Worm (Caenorhabditis elegans): ENCODE measurements around the gene C35B1.7.

C35B1.7 gene

DNA sequence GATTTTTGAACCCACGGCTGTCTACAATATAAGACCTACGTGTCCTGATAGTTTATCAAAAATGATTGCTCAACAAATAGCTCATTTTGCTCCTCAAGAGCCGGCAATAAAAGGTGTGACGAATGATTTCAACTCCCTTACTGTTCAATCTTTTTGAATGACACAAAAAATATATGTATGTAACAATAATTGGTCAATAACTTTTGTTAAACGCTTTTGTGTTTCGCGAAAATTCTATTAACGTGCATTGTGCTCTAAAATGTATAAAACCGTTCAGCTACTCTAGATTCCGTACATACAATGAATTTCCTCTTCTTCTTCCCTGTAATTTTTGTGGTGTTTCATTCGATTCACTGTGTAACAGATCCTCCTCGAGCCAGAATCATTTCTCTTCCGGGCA lies 29.4 kb upstream of the C35B1.7 start, which contains the start of gene C35B1.4:
Gene C35B1.4, plus strand, starts transcription at position 301 of the 400 bp plus-strand sequence.
- TF ChIP-seq jun-1 (tag; optimal IDR thresholded peaks at IDR 0.05) (no peak), F49E8.2 (tag; optimal IDR thresholded peaks at IDR 0.05; ENCODE audit: borderline replicate concordance) (no peak), mep-1 (tag; optimal IDR thresholded peaks at IDR 0.05) (no peak), aha-1 (tag) (no peak), zfp-2 (tag; optimal IDR thresholded peaks at IDR 0.05) (no peak), pqm-1 (tag; optimal IDR thresholded peaks at IDR 0.05) (no peak), rbr-2 (tag; optimal IDR thresholded peaks at IDR 0.05) (no peak), dmd-6 (GFP tag; IDR thresholded peaks at IDR 0.05) (no peak), Y5F2A.4 (GFP tag; optimal IDR thresholded peaks at IDR 0.05) (no peak), egl-27 (tag; optimal IDR thresholded peaks at IDR 0.05) (no peak), dmd-8 (GFP tag; IDR thresholded peaks at IDR 0.05) (no peak), nhr-6 (tag; optimal IDR thresholded peaks at IDR 0.05) (no peak), mes-2 (tag; optimal IDR thresholded peaks at IDR 0.05; ENCODE audit: poor library complexity, severe bottlenecking) (no peak), ama-1 (optimal IDR thresholded peaks at IDR 0.05) (no peak), snpc-4 (tag; optimal IDR thresholded peaks at IDR 0.05) (no peak), skn-1 (tag; optimal IDR thresholded peaks at IDR 0.05) (no peak), zip-11 (GFP tag; IDR thresholded peaks at IDR 0.05) (no peak), nhr-41 (GFP tag; IDR thresholded peaks at IDR 0.05) (no peak), unc-62 (GFP tag; optimal IDR thresholded peaks at IDR 0.05 in 1 of 2) (no peak), unc-62 (tag; optimal IDR thresholded peaks at IDR 0.05) (no peak)

DNA sequence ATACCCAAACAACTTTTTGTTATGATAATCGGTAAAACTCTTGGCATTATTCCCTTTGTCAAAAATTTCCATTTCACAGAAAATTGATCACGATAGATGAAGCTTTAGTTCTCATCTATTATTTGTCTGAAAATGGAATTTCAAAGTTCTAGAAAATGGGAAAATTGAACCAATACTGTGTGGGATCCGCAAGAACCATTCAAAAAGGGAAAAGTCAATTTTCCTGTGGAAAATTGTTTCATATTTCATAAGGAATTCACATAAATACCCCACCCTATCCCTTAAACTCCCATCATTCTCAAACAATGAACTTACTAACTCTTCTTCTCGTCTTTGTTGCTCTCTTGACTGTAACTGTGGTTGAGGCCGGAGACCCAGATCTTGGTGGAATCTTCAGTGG lies 28.0 kb upstream of the C35B1.7 start, which contains the start of the genes C35B1.9 and C35B1.3:
Gene C35B1.9, minus strand, starts transcription at position 101 of the 400 bp plus-strand sequence.
Gene C35B1.3, plus strand, starts transcription at position 306 of the 400 bp plus-strand sequence.
- no peak for TF ChIP-seq ctbp-1 (GFP tag; IDR thresholded peaks at IDR 0.05)
- TF ChIP-seq unc-62 (GFP tag; optimal IDR thresholded peaks at IDR 0.05 in 1 of 2), result peak in 1 of 2 experiments; percentile 11
- no peak for TF ChIP-seq unc-62 (tag; optimal IDR thresholded peaks at IDR 0.05)
- TF ChIP-seq arid-1 (GFP tag; conservative IDR thresholded peaks at IDR 0.05), result no peak

DNA sequence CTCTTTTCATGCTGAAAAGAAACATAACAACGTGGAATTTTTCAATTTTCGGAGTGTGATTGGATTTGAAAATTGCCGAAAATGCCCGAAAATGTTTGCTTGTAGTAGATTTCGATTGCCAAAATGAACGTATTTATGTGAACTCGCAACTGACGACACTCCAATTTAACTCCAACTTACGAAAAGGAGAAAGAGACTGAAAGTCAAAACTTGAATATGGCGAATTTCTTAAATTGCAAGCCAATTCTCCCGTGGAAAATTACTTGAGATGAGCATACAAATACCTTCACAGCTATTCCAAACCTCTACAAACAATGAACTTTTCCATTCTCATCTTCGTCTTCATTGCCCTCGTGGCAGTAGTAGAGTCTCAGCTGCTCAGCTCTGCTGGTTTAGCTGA lies 26.3 kb upstream of the C35B1.7 start:
- TF ChIP-seq unc-39 (tag; optimal IDR thresholded peaks at IDR 0.05), result no peak
- peak in 1 of 2 experiments; percentile 93 for TF ChIP-seq unc-62 (GFP tag; optimal IDR thresholded peaks at IDR 0.05 in 1 of 2)
- TF ChIP-seq unc-62 (tag; optimal IDR thresholded peaks at IDR 0.05), result no peak
- TF ChIP-seq lin-1 (GFP tag; IDR thresholded peaks at IDR 0.05), result no peak
- no peak for TF ChIP-seq Y5F2A.4 (GFP tag; optimal IDR thresholded peaks at IDR 0.05)

DNA sequence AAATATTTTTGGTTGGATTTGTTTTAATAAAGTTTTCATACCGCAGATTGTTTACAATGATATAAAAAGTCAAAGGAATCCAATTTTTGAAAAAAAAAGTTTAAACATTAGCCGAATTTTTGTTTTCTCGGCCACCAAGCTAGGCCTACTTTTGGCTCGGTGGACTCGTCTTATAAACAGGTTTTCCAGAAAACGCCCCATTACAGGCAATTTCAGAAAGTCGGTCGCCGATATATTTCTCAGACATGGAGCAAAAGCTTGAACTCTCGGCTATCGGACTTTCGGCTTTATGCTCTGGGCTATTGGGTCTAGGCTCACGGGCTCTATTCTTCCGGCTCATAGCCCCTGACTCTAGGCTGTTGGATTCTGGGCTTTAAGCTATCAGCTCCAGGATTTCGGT lies 25.8 kb upstream of the C35B1.7 start:
- TF ChIP-seq aha-1 (tag) (peak; percentile 44), nhr-102 (tag; optimal IDR thresholded peaks at IDR 0.05) (peak; percentile 42), daf-16 (GFP tag; optimal IDR thresholded peaks at IDR 0.05) (no peak), daf-16 (tag; optimal IDR thresholded peaks at IDR 0.05) (peak; percentile 2), rbr-2 (tag; optimal IDR thresholded peaks at IDR 0.05) (no peak)

DNA sequence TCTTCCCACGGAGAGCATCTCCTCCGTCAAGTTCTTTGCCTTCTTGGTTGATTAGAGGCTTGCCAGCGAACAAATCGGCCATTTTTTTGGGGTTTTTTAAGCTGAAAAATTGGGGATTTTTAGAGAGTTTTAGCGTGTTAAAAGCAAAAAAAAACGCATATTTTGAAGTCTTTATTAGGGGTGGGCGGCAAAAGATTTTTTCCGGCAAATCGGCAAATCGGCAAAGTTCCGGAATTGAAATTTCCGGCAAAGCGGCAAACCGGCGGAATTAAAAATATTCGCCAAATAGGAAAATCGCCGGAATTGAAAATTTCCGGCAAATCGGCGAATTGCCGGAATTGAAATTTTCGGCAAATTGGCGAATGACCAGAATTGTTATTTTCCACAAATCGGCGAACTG lies 24.8 kb upstream of the C35B1.7 start, which contains the start of gene C35B1.5:
Gene C35B1.5, minus strand, starts transcription at position 101 of the 400 bp plus-strand sequence.
- TF ChIP-seq vab-7 (GFP tag; IDR thresholded peaks at IDR 0.05) (no peak), R02D3.7 (tag; optimal IDR thresholded peaks at IDR 0.05) (no peak)

DNA sequence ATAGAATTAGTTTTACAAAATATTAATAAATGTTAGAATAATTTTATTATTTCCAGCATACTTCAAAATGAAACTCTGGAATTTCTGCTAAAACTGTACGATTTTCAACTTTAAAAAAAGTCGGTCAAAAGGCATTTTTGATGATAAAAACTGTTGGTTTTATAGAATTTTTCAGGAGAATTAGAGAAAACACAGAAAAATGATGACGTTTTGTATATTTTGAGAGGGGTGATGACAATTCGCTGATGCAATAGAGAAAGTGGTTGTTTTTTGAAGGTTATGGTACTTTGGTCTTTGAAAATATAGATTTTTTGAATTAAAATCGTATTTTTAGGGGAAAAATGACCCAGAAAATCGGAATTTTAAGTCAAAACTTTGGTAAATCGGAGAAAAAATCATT lies 23.8 kb upstream of the C35B1.7 start:
- TF ChIP-seq ama-1 (optimal IDR thresholded peaks at IDR 0.05) (no peak), hlh-30 (tag; optimal IDR thresholded peaks at IDR 0.05; ENCODE audit: insufficient read depth) (peak; percentile 47), zip-11 (GFP tag; IDR thresholded peaks at IDR 0.05) (no peak), unc-130 (GFP tag; optimal IDR thresholded peaks at IDR 0.05) (no peak), lin-38 (GFP tag; IDR thresholded peaks at IDR 0.05) (no peak), mes-2 (tag; optimal IDR thresholded peaks at IDR 0.05; ENCODE audit: poor library complexity, severe bottlenecking) (no peak), lir-3 (tag; optimal IDR thresholded peaks at IDR 0.05) (no peak), pqm-1 (tag; optimal IDR thresholded peaks at IDR 0.05) (no peak), lim-7 (GFP tag; IDR thresholded peaks at IDR 0.05) (no peak), ZK337.2 (GFP tag; IDR thresholded peaks at IDR 0.05) (no peak), mxl-2 (GFP tag; conservative IDR thresholded peaks at IDR 0.05) (no peak), lin-29 (GFP tag; IDR thresholded peaks at IDR 0.05) (no peak), spr-3 (GFP tag; optimal IDR thresholded peaks at IDR 0.05) (no peak), daf-8 (GFP tag; IDR thresholded peaks at IDR 0.05) (no peak), zfp-2 (tag; optimal IDR thresholded peaks at IDR 0.05) (no peak), F10B5.3 (tag; optimal IDR thresholded peaks at IDR 0.05) (no peak), egl-43 (GFP tag; IDR thresholded peaks at IDR 0.05) (no peak), cey-2 (tag; optimal IDR thresholded peaks at IDR 0.05; ENCODE audit: borderline replicate concordance, insufficient read depth) (no peak)
